Worm (Caenorhabditis elegans) whole organism, late embryonic: ENCODE results near the gene F59B2.14.

Experiments
- C08G9.2 ChIP-seq: sonication (generic microtip); optimal IDR thresholded peaks from 2 replicates; lab custom pipeline; 2016; ENCODE audit warnings: mild to moderate bottlenecking, missing genetic modification characterization, moderate library complexity, missing compliant biosample characterization
- F13H6.1 ChIP-seq: sonication (generic microtip); optimal IDR thresholded peaks from 2 replicates; lab custom pipeline; 2016; ENCODE audit warnings: missing genetic modification characterization, missing compliant biosample characterization
- K02D7.2 ChIP-seq: sonication (generic microtip); optimal IDR thresholded peaks from 2 replicates; lab custom pipeline; 2017; ENCODE audit warnings: mild to moderate bottlenecking, missing genetic modification characterization, missing compliant biosample characterization
- K09A11.1 ChIP-seq: sonication (generic microtip); optimal IDR thresholded peaks from 2 replicates; lab custom pipeline; 2017; ENCODE audit warnings: antibody characterized with exemption, mild to moderate bottlenecking, missing genetic modification characterization, missing compliant biosample characterization; ENCODE audit not compliant: insufficient read depth
- Y22D7AL.16 ChIP-seq: sonication (generic microtip); optimal IDR thresholded peaks from 2 replicates; lab custom pipeline; 2016; ENCODE audit warnings: missing genetic modification characterization, missing compliant biosample characterization
- ahr-1 ChIP-seq: sonication (generic microtip); optimal IDR thresholded peaks from 2 replicates; lab custom pipeline; 2016; ENCODE audit warnings: missing genetic modification characterization, missing compliant biosample characterization
- ceh-18 ChIP-seq: sonication (generic microtip); optimal IDR thresholded peaks from 2 replicates; lab custom pipeline; 2016; ENCODE audit warnings: missing genetic modification characterization, missing compliant biosample characterization
- ceh-19 ChIP-seq: fragments of 200-800 bp; sonication (Bioruptor generic); optimal IDR thresholded peaks from 2 replicates; lab custom pipeline; 2018; ENCODE audit warnings: mild to moderate bottlenecking, missing genetic modification characterization, missing compliant biosample characterization
- ceh-2 ChIP-seq: sonication (generic microtip); optimal IDR thresholded peaks from 2 replicates; lab custom pipeline; 2016; ENCODE audit warnings: missing genotype, missing genetic modification characterization, missing compliant biosample characterization
- ceh-24 ChIP-seq: sonication (generic microtip); optimal IDR thresholded peaks from 2 replicates; lab custom pipeline; 2016; ENCODE audit warnings: mild to moderate bottlenecking, missing genetic modification characterization, missing compliant biosample characterization
- ceh-31 ChIP-seq: sonication (generic microtip); optimal IDR thresholded peaks from 2 replicates; lab custom pipeline; 2016; ENCODE audit warnings: missing genetic modification characterization, missing compliant biosample characterization
- ceh-34 ChIP-seq: sonication (generic microtip); optimal IDR thresholded peaks from 2 replicates; lab custom pipeline; 2016; ENCODE audit warnings: mild to moderate bottlenecking, missing genetic modification characterization, missing compliant biosample characterization
- ceh-48 ChIP-seq: sonication (generic microtip); optimal IDR thresholded peaks from 2 replicates; lab custom pipeline; 2016; ENCODE audit warnings: missing genetic modification characterization, inconsistent platforms, missing compliant biosample characterization
- dve-1 ChIP-seq: sonication (generic microtip); optimal IDR thresholded peaks from 2 replicates; lab custom pipeline; 2017; ENCODE audit warnings: antibody characterized with exemption, mild to moderate bottlenecking, missing genetic modification characterization, missing compliant biosample characterization
- elt-2 ChIP-seq: sonication (generic microtip); optimal IDR thresholded peaks from 2 replicates; lab custom pipeline; 2016; ENCODE audit warnings: missing genetic modification reagents, missing genetic modification characterization, missing compliant biosample characterization
- ets-4 ChIP-seq: sonication (generic microtip); optimal IDR thresholded peaks from 2 replicates; lab custom pipeline; 2016; ENCODE audit warnings: missing genetic modification characterization, missing compliant biosample characterization
- eyg-1 ChIP-seq: sonication (generic microtip); optimal IDR thresholded peaks from 2 replicates; lab custom pipeline; 2016; ENCODE audit warnings: missing genotype, missing genetic modification characterization, missing compliant biosample characterization
- fax-1 ChIP-seq: sonication (generic microtip); optimal IDR thresholded peaks from 2 replicates; lab custom pipeline; 2016; ENCODE audit warnings: missing genotype, missing genetic modification characterization, missing compliant biosample characterization
- hlh-30 ChIP-seq: sonication (generic microtip); optimal IDR thresholded peaks from 2 replicates; lab custom pipeline; 2017; ENCODE audit warnings: antibody characterized with exemption, missing genetic modification characterization, missing compliant biosample characterization; ENCODE audit not compliant: insufficient read depth
- hlh-6 ChIP-seq: sonication (generic microtip); optimal IDR thresholded peaks from 2 replicates; lab custom pipeline; 2016; ENCODE audit warnings: missing genotype, missing genetic modification characterization, missing compliant biosample characterization
- lim-6 ChIP-seq: sonication (generic microtip); optimal IDR thresholded peaks from 2 replicates; lab custom pipeline; 2016; ENCODE audit warnings: missing genetic modification characterization, missing compliant biosample characterization
- lin-11 ChIP-seq: fragments of 200-800 bp; sonication (Bioruptor generic); optimal IDR thresholded peaks from 2 replicates; lab custom pipeline; 2018; ENCODE audit warnings: mild to moderate bottlenecking, missing genetic modification characterization, missing compliant biosample characterization
- nfya-1 ChIP-seq: sonication (generic microtip); optimal IDR thresholded peaks from 2 replicates; lab custom pipeline; 2017; ENCODE audit warnings: missing genetic modification characterization, mild to moderate bottlenecking, missing compliant biosample characterization, antibody characterized with exemption, moderate library complexity
- nhr-232 ChIP-seq: sonication (generic microtip); optimal IDR thresholded peaks from 2 replicates; lab custom pipeline; 2016; ENCODE audit warnings: missing genetic modification characterization, missing compliant biosample characterization
- odd-2 ChIP-seq: sonication (generic microtip); optimal IDR thresholded peaks from 2 replicates; lab custom pipeline; 2017; ENCODE audit warnings: antibody characterized with exemption, mild to moderate bottlenecking, missing genetic modification characterization, missing compliant biosample characterization
- pax-1 ChIP-seq: fragments of 150-350 bp; optimal IDR thresholded peaks from 2 replicates; lab custom pipeline; 2014; ENCODE audit warnings: missing biosample characterization, missing genetic modification characterization
- pros-1 ChIP-seq: fragments of 150-350 bp; optimal IDR thresholded peaks from 2 replicates; lab custom pipeline; 2014; ENCODE audit warnings: missing biosample characterization, missing genetic modification reagents, missing genetic modification characterization
- rnt-1 ChIP-seq: sonication (generic microtip); optimal IDR thresholded peaks from 2 replicates; lab custom pipeline; 2016; ENCODE audit warnings: missing genetic modification characterization, missing compliant biosample characterization
- sox-2 ChIP-seq: fragments of 200-800 bp; sonication (Bioruptor generic); IDR thresholded peaks from 2 replicates; pipeline ENCODE4 v1.3.6; 2022; ENCODE audit warnings: missing genetic modification reagents, missing genetic modification characterization, missing compliant biosample characterization
- sox-4 ChIP-seq: sonication (generic microtip); optimal IDR thresholded peaks from 2 replicates; lab custom pipeline; 2017; ENCODE audit warnings: mild to moderate bottlenecking, missing genetic modification characterization, inconsistent platforms, missing compliant biosample characterization
- syd-9 ChIP-seq: sonication (generic microtip); optimal IDR thresholded peaks from 2 replicates; lab custom pipeline; 2016; ENCODE audit warnings: mild to moderate bottlenecking, missing genetic modification characterization, moderate library complexity, missing compliant biosample characterization
- tbx-2 ChIP-seq: sonication (generic microtip); optimal IDR thresholded peaks from 2 replicates; lab custom pipeline; 2016; ENCODE audit warnings: missing genetic modification characterization, missing compliant biosample characterization
- tbx-7 ChIP-seq: sonication (generic microtip); optimal IDR thresholded peaks from 2 replicates; lab custom pipeline; 2016; ENCODE audit warnings: missing genotype, missing genetic modification characterization, missing compliant biosample characterization
- ttx-3 ChIP-seq: sonication (generic microtip); optimal IDR thresholded peaks from 2 replicates; lab custom pipeline; 2016; ENCODE audit warnings: missing genetic modification reagents, missing genetic modification characterization, missing compliant biosample characterization
- unc-42 ChIP-seq: sonication (generic microtip); optimal IDR thresholded peaks from 2 replicates; lab custom pipeline; 2016; ENCODE audit warnings: missing genotype, missing genetic modification characterization, missing compliant biosample characterization
- unc-55 ChIP-seq: sonication (generic microtip); optimal IDR thresholded peaks from 2 replicates; lab custom pipeline; 2017; ENCODE audit warnings: missing biosample characterization, missing genetic modification reagents, missing genetic modification characterization
- unc-86 ChIP-seq: sonication (generic microtip); optimal IDR thresholded peaks from 2 replicates; lab custom pipeline; 2016; ENCODE audit warnings: missing genetic modification characterization, missing compliant biosample characterization
- ztf-16 ChIP-seq: sonication (generic microtip); optimal IDR thresholded peaks from 2 replicates; lab custom pipeline; 2017; ENCODE audit warnings: missing genetic modification characterization, missing compliant biosample characterization

The F59B2.14 gene

DNA sequence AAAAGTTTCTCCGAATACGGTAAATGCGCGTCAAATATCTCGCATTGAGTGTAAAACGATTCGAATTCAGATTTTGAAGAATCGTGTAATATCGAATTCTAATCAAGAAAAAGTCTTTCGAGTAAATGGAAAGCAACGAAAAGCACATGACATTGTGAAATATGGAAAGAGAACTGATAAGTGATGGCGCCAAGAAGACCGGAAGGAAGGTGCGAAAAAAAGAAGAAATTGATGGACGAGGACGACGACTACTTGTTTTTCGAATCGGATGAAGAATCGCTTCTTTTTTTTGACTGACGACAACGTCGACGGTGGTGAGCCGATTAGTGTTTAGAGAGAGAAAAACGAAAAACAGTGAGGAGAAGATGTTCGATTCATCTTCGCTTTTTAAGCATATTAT, 36.5 kb downstream of the F59B2.14 start:
- TF ChIP-seq elt-2 (tag; lab: Kevin White, UChicago), result no peak
- no peak for TF ChIP-seq F13H6.1 (tag; lab: Kevin White, UChicago)
- no peak for TF ChIP-seq ceh-19
- TF ChIP-seq K02D7.2 (tag; lab: Kevin White, UChicago), result no peak
- TF ChIP-seq pros-1 (tag; lab: Kevin White, UChicago), result no peak
- no peak for TF ChIP-seq unc-42
- no peak for TF ChIP-seq ceh-2 (tag; lab: Kevin White, UChicago)
- TF ChIP-seq sox-4 (tag; lab: Kevin White, UChicago), result no peak
- TF ChIP-seq C08G9.2 (tag; lab: Kevin White, UChicago), result no peak
- TF ChIP-seq ets-4 (tag; lab: Kevin White, UChicago), result no peak
- no peak for TF ChIP-seq Y22D7AL.16 (tag; lab: Kevin White, UChicago)
- TF ChIP-seq odd-2 (tag; lab: Kevin White, UChicago), result no peak

DNA sequence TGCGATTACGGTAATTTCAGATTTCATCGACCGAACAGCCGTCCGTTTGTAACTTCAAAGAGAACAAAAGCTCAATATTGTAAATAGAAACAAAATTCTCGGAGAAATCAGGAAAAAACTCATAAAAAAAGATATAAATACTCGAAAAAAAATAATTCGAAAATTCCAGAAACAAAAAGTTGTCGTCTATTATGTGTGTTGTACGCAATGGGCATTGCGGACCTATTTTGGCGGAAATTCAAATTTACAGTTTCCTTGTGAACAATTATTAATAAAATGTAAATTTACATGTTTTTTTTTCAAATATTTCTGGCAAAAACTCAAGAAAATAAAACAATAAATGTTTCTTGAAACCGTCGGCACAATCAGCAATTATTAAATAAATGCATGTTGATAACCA, 37.0 kb downstream of the F59B2.14 start:
- TF ChIP-seq unc-42 (no peak), unc-86 (tag; lab: Kevin White, UChicago) (no peak), ztf-16 (tag; lab: Kevin White, UChicago) (no peak), hlh-6 (tag; lab: Kevin White, UChicago) (no peak), ceh-48 (tag; lab: Kevin White, UChicago) (no peak), K09A11.1 (no peak), eyg-1 (tag; lab: Kevin White, UChicago) (no peak), pax-1 (tag; lab: Kevin White, UChicago) (no peak), lim-6 (tag; lab: Kevin White, UChicago) (no peak), lin-11 (tag; lab: Kevin White, UChicago) (no peak), ttx-3 (tag; lab: Kevin White, UChicago) (no peak), sox-2 (no peak), nhr-232 (tag; lab: Kevin White, UChicago) (no peak), tbx-2 (tag; lab: Kevin White, UChicago) (no peak)

DNA sequence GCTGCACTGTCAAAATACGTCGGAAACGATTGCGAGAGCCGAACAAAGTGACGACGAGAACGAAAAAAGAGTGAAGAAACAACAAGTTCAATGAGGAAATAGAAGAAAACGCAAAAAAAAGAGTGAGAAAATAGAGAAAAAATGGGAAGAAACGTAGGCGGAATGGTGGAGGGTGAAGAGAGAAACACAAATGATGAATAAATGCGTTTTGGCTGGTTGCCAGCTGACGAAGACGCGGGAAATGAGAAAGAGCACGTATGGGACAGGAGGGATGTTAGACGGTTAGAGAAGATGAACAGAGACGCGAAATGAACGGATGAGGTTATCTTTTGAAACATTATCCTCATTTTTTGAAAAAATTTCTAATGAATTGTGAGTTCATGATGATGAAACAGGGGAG, 37.5 kb downstream of the F59B2.14 start:
- TF ChIP-seq ceh-18 (tag; lab: Kevin White, UChicago) (peak; percentile 88), nfya-1 (peak; percentile 44), dve-1 (tag; lab: Kevin White, UChicago) (peak; percentile 15), tbx-2 (tag; lab: Kevin White, UChicago) (peak; percentile 36), rnt-1 (tag; lab: Kevin White, UChicago) (peak; percentile 33), ceh-48 (tag; lab: Kevin White, UChicago) (no peak), ahr-1 (tag; lab: Kevin White, UChicago) (no peak), unc-55 (GFP tag; lab: Kevin White, UChicago) (peak; percentile 64), syd-9 (peak; percentile 21), ceh-31 (peak; percentile 41), fax-1 (tag; lab: Kevin White, UChicago) (no peak), unc-42 (peak; percentile 85), ceh-34 (peak; percentile 18)

DNA sequence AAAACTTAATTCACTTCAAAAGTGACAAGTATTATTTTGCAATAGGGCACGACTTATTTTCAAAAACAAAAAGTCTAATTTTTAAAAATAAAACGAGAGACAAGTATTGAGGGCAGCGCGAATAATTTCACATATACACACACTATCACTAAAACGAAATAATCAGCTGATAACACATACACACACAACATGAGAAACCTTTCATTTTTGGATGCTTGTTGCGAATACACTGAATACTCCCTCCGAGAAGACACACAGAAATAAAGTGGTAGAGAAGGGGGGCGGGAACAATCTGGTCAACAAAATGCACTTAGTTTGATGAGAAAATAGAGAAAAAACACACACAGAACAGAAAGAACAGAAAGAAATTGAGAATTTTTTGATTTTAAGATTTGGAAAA, 38.0 kb downstream of the F59B2.14 start:
- TF ChIP-seq ceh-24 (tag; lab: Kevin White, UChicago), result no peak
- TF ChIP-seq elt-2 (tag; lab: Kevin White, UChicago), result peak; percentile 47
- no peak for TF ChIP-seq tbx-7
- no peak for TF ChIP-seq unc-55 (GFP tag; lab: Kevin White, UChicago)
- TF ChIP-seq ahr-1 (tag; lab: Kevin White, UChicago), result no peak
- no peak for TF ChIP-seq odd-2 (tag; lab: Kevin White, UChicago)
- no peak for TF ChIP-seq hlh-30 (tag; lab: Kevin White, UChicago)
